Fruit fly (Drosophila melanogaster) whole organism, adult: Measurements from ENCODE around the gene CG32483.

ENCODE experiments used
- CG14711 ChIP-seq: fragments of 200-800 bp; sonication (Bioruptor generic); optimal IDR thresholded peaks from 2 replicates; lab custom pipeline; 2018; ENCODE audit warnings: missing biosample characterization, mild to moderate bottlenecking, missing genetic modification characterization, moderate library complexity
- CG1620 ChIP-seq: fragments of 200-800 bp; sonication (Bioruptor generic); optimal IDR thresholded peaks from 2 replicates; lab custom pipeline; 2016; ENCODE audit warnings: missing biosample characterization, missing genetic modification characterization
- CG5204 ChIP-seq: fragments of 200-800 bp; sonication (Bioruptor generic); optimal IDR thresholded peaks from 2 replicates; lab custom pipeline; 2016; ENCODE audit warnings: missing biosample characterization, missing genetic modification characterization
- Clk ChIP-seq: fragments of 200-800 bp; sonication (Bioruptor generic); optimal IDR thresholded peaks from 2 replicates; lab custom pipeline; 2017; ENCODE audit warnings: missing biosample characterization, missing genetic modification characterization
- bab1 ChIP-seq: fragments of 200-800 bp; sonication (Bioruptor generic); optimal IDR thresholded peaks from 3 replicates; lab custom pipeline; 2019; ENCODE audit warnings: missing biosample characterization, mild to moderate bottlenecking, missing genetic modification characterization, moderate library complexity
- cnc ChIP-seq, 2 experiments: fragments of >200 bp; optimal IDR thresholded peaks; 2 replicates each; lab custom pipeline; 2017
- toe ChIP-seq: fragments of 200-800 bp; sonication (Bioruptor generic); optimal IDR thresholded peaks from 2 replicates; lab custom pipeline; 2016; ENCODE audit warnings: missing biosample characterization, missing genetic modification characterization

dm6 chr3L:638757-639353 lies 51.0 kb downstream of the CG32483 start:
- TF ChIP-seq CG5204 (GFP tag; lab: Kevin White, UChicago) (no peak), cnc (optimal IDR thresholded peaks at IDR 0.05; lab: Kevin White, UChicago) (no peak), CG1620 (no peak), toe (GFP tag; lab: Kevin White, UChicago) (no peak), Clk (GFP tag; lab: Kevin White, UChicago) (no peak), CG14711 (no peak), bab1 (GFP tag; lab: Kevin White, UChicago) (no peak)
